Worm (Caenorhabditis elegans) whole organism, L1 larva: Measurements from ENCODE around the gene set-20.

Experiments used
- ceh-82 ChIP-seq, 3 experiments: fragments of 150-350 bp in 1 of 3; sonication (generic microtip) in 2 of 3; optimal IDR thresholded peaks; 2 replicates each; lab custom pipeline; 2014 to 2017; ENCODE audit warnings: missing biosample characterization in 3 of 3, missing genetic modification characterization in 3 of 3
- mep-1 ChIP-seq: fragments of 150-350 bp; optimal IDR thresholded peaks from 2 replicates; lab custom pipeline; 2014; ENCODE audit warnings: missing biosample characterization, missing genetic modification characterization
- nhr-19 ChIP-seq: fragments of 200-800 bp; sonication (Bioruptor generic); conservative IDR thresholded peaks from 2 replicates; pipeline ENCODE4 v1.3.6; 2022; ENCODE audit warnings: missing genetic modification characterization, missing compliant biosample characterization
- nhr-237 ChIP-seq: fragments of 150-350 bp; optimal IDR thresholded peaks from 2 replicates; lab custom pipeline; 2014; ENCODE audit warnings: missing biosample characterization, missing genetic modification characterization
- nhr-47 ChIP-seq: sonication (generic microtip); optimal IDR thresholded peaks from 2 replicates; lab custom pipeline; 2016; ENCODE audit warnings: mild to moderate bottlenecking, missing genetic modification characterization, moderate library complexity, missing compliant biosample characterization
- swsn-7 ChIP-seq: sonication (generic microtip); optimal IDR thresholded peaks from 2 replicates; lab custom pipeline; 2016; ENCODE audit warnings: missing genetic modification characterization, missing compliant biosample characterization
- unc-98 ChIP-seq: fragments of 200-800 bp; sonication (Bioruptor generic); IDR thresholded peaks from 2 replicates; pipeline ENCODE4 v1.3.6; 2022; ENCODE audit warnings: missing genetic modification characterization, missing compliant biosample characterization

DNA sequence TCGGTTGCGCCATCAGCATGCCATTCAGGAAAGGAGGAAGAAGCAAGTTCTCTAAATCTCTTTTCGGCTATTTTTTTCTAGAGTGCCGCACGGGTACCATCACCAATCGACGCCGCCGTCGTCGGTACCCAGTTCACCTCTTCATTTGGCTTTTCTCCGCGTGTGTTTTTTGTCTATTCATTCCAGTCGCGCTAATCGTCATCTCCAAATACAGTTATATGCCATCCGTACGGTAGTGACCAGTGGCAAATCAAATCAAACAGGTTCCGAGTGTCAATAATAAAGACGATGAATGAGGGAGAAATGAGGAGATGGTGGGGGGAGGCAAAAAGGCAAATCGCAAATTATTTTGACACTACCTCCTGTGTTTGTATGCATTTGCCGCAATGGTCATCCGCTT lies 24.8 kb downstream of the set-20 start:
- TF ChIP-seq nhr-19 (GFP tag; lab: Robert Waterston, UW) (no peak), nhr-47 (tag; lab: Kevin White, UChicago) (no peak), swsn-7 (tag; lab: Kevin White, UChicago) (no peak), unc-98 (no peak), ceh-82 (tag; optimal IDR thresholded peaks at IDR 0.05; lab: Kevin White, UChicago) (no peak), mep-1 (tag; lab: Kevin White, UChicago) (no peak), nhr-237 (tag; lab: Kevin White, UChicago) (no peak)
